Worm (Caenorhabditis elegans): ENCODE measurements around the gene tgn-38.

DNA sequence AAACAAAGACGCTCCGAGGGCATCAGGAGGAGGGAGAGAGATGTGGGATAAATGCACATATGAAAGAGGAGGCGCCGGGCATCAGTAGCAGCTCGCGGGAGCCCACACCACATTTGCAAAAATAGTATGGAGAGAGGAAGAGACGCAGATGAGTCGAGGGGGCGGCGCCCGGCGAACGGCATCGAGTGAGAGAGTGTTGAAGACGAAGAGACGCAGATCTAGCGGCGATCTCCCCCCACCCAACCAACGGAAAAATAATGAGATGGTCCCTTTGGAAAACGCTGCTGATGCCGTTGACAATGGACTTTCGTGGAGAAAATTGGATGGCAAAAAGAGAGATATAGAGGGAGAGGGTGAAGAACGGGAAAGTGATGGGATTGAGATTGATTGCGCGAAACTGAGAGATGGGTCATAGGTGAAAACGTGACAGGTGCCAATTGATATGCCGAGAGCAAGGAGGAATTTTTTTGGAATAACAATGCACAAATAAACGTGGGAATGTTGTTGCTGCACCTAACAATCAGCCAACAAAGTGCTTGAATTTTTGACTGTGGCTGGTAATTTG, 16.5 kb downstream of the tgn-38 start:
- TF ChIP-seq fkh-10 (GFP tag; optimal IDR thresholded peaks at IDR 0.05) (no peak), dve-1 (tag; optimal IDR thresholded peaks at IDR 0.05; ENCODE audit: insufficient read depth) (no peak), ceh-82 (tag; optimal IDR thresholded peaks at IDR 0.05) (no peak), ceh-28 (tag; optimal IDR thresholded peaks at IDR 0.05) (no peak), daf-12 (tag; optimal IDR thresholded peaks at IDR 0.05) (no peak), snpc-4 (tag; optimal IDR thresholded peaks at IDR 0.05) (no peak), hlh-11 (tag; optimal IDR thresholded peaks at IDR 0.05) (peak; percentile 63), ztf-11 (tag; optimal IDR thresholded peaks at IDR 0.05) (no peak), Y105C5A.15 (GFP tag; IDR thresholded peaks at IDR 0.05) (no peak), nhr-77 (tag; optimal IDR thresholded peaks at IDR 0.05) (no peak), pha-4 (GFP tag; IDR thresholded peaks at IDR 0.05) (no peak), pha-4 (tag; optimal IDR thresholded peaks at IDR 0.05) (no peak)
